Worm (Caenorhabditis elegans) whole organism, L4 larva: ENCODE measurements around the gene F16H6.7.
A peak's percentile ranks its signal among the peaks of the same experiment; 100 is the strongest.

Source experiments
- F10B5.3 ChIP-seq: sonication (generic microtip); optimal IDR thresholded peaks from 2 replicates; lab custom pipeline; 2016; ENCODE audit warnings: mild to moderate bottlenecking, missing genetic modification characterization, missing compliant biosample characterization
- F26F4.8 ChIP-seq: fragments of 200-800 bp; sonication (Bioruptor generic); conservative IDR thresholded peaks from 2 replicates; pipeline ENCODE4 v1.3.6; 2022; ENCODE audit warnings: missing genetic modification characterization, missing compliant biosample characterization
- R02D3.7 ChIP-seq: fragments of 150-350 bp; sonication (generic microtip); optimal IDR thresholded peaks from 3 replicates; lab custom pipeline; 2014; ENCODE audit warnings: missing biosample characterization, missing genetic modification characterization
- T20F7.1 ChIP-seq: fragments of 200-800 bp; sonication (Bioruptor generic); optimal IDR thresholded peaks from 2 replicates; lab custom pipeline; 2018; ENCODE audit warnings: mild to moderate bottlenecking, missing genetic modification characterization, missing compliant biosample characterization
- T26A8.4 ChIP-seq: fragments of 200-800 bp; sonication (Bioruptor generic); IDR thresholded peaks from 2 replicates; pipeline ENCODE4 v1.3.6; 2022; ENCODE audit warnings: missing genetic modification characterization, missing compliant biosample characterization
- Y5F2A.4 ChIP-seq: fragments of 200-800 bp; sonication (Bioruptor generic); optimal IDR thresholded peaks from 2 replicates; lab custom pipeline; 2018; ENCODE audit warnings: mild to moderate bottlenecking, missing genetic modification characterization, missing compliant biosample characterization
- aha-1 ChIP-seq: fragments of 150-350 bp; peaks from one replicate; lab custom pipeline; 2014; ENCODE audit warnings: missing biosample characterization, missing genetic modification characterization
- ama-1 ChIP-seq: fragments of 150-350 bp; optimal IDR thresholded peaks from 2 replicates; lab custom pipeline; 2014; ENCODE audit warnings: inconsistent platforms, mixed read lengths
- arid-1 ChIP-seq: fragments of 200-800 bp; sonication (Bioruptor generic); conservative IDR thresholded peaks from 2 replicates; pipeline ENCODE4 v1.3.6; 2022; ENCODE audit warnings: missing genetic modification reagents, missing genetic modification characterization, missing compliant biosample characterization
- daf-16 ChIP-seq, 3 experiments: sonication (generic microtip); optimal IDR thresholded peaks; 2 replicates each; lab custom pipeline; 2016 to 2017; ENCODE audit warnings: missing genetic modification characterization in 3 of 3, missing genetic modification reagents in 3 of 3, mild to moderate bottlenecking in 2 of 3, missing compliant biosample characterization in 2 of 3, missing biosample characterization in 1 of 3, moderate library complexity in 1 of 3
- dmd-8 ChIP-seq: fragments of 200-800 bp; sonication (Bioruptor generic); IDR thresholded peaks from 2 replicates; pipeline ENCODE4 v1.3.6; 2022; ENCODE audit warnings: missing genetic modification characterization, missing compliant biosample characterization
- dmd-9 ChIP-seq: fragments of 200-800 bp; sonication (Bioruptor generic); IDR thresholded peaks from 2 replicates; pipeline ENCODE4 v1.3.6; 2022; ENCODE audit warnings: missing genetic modification reagents, missing genetic modification characterization, missing compliant biosample characterization
- egl-27 ChIP-seq: sonication (generic microtip); optimal IDR thresholded peaks from 3 replicates; lab custom pipeline; 2017; ENCODE audit warnings: missing biosample characterization, missing genetic modification reagents, missing genetic modification characterization
- egl-43 ChIP-seq: fragments of 200-800 bp; sonication (Bioruptor generic); IDR thresholded peaks from 2 replicates; pipeline ENCODE4 v1.3.6; 2022; ENCODE audit warnings: missing genetic modification reagents, missing genetic modification characterization, missing compliant biosample characterization
- hif-1 ChIP-seq, 2 experiments: sonication (generic microtip); optimal IDR thresholded peaks; 2 replicates each; lab custom pipeline; 2016 to 2017; ENCODE audit warnings: missing compliant biosample characterization in 2 of 2, missing genetic modification characterization in 2 of 2, missing genetic modification reagents in 2 of 2, missing genotype in 2 of 2, mild to moderate bottlenecking in 1 of 2
- lin-1 ChIP-seq: fragments of 200-800 bp; sonication (Bioruptor generic); IDR thresholded peaks from 2 replicates; pipeline ENCODE4 v1.3.6; 2022; ENCODE audit warnings: missing genetic modification reagents, missing genetic modification characterization, missing compliant biosample characterization
- lin-13 ChIP-seq: fragments of 150-350 bp; optimal IDR thresholded peaks from 2 replicates; lab custom pipeline; 2014; ENCODE audit warnings: missing biosample characterization, missing genetic modification reagents, missing genetic modification characterization
- mep-1 ChIP-seq: fragments of 150-350 bp; sonication (generic microtip); optimal IDR thresholded peaks from 3 replicates; lab custom pipeline; 2014; ENCODE audit warnings: missing biosample characterization, missing genetic modification characterization
- mxl-3 ChIP-seq: fragments of 200-800 bp; sonication (Bioruptor generic); optimal IDR thresholded peaks from 2 replicates; lab custom pipeline; 2018; ENCODE audit warnings: mild to moderate bottlenecking, missing genetic modification characterization, missing compliant biosample characterization
- nhr-10 ChIP-seq: fragments of 150-350 bp; optimal IDR thresholded peaks from 2 replicates; lab custom pipeline; 2014; ENCODE audit warnings: missing biosample characterization, missing genetic modification characterization
- nhr-11 ChIP-seq: fragments of 150-350 bp; optimal IDR thresholded peaks from 2 replicates; lab custom pipeline; 2014; ENCODE audit warnings: missing biosample characterization, missing genetic modification characterization
- nhr-111 ChIP-seq: fragments of 200-800 bp; sonication (Bioruptor generic); optimal IDR thresholded peaks from 2 replicates; lab custom pipeline; 2018; ENCODE audit warnings: mild to moderate bottlenecking, missing genetic modification characterization, missing compliant biosample characterization
- nhr-237 ChIP-seq: sonication (generic microtip); optimal IDR thresholded peaks from 2 replicates; lab custom pipeline; 2017; ENCODE audit warnings: missing biosample characterization, missing genetic modification characterization
- nhr-28 ChIP-seq: fragments of 150-350 bp; optimal IDR thresholded peaks from 2 replicates; lab custom pipeline; 2014; ENCODE audit warnings: missing biosample characterization, missing genetic modification characterization
- nhr-42 ChIP-seq: fragments of 200-800 bp; sonication (Bioruptor generic); IDR thresholded peaks from 2 replicates; pipeline ENCODE4 v1.3.6; 2022; ENCODE audit warnings: missing genetic modification characterization, missing compliant biosample characterization
- pha-4 ChIP-seq, 2 experiments: fragments of 150-350 bp in 1 of 2; fragments of 200-800 bp in 1 of 2; sonication (Bioruptor generic) in 1 of 2; IDR thresholded peaks in 1 of 2; optimal IDR thresholded peaks in 1 of 2; 2 replicates each; pipeline versions ENCODE4 v1.3.6 to Lab custom; 2014 to 2022; ENCODE audit warnings: missing genetic modification characterization in 2 of 2, missing genetic modification reagents in 2 of 2, missing biosample characterization in 1 of 2, missing compliant biosample characterization in 1 of 2
- pqm-1 ChIP-seq: sonication (generic microtip); optimal IDR thresholded peaks from 2 replicates; lab custom pipeline; 2017; ENCODE audit warnings: missing biosample characterization, missing genetic modification characterization
- snpc-1.2 ChIP-seq: fragments of 200-800 bp; sonication (Bioruptor generic); IDR thresholded peaks from 2 replicates; pipeline ENCODE4 v1.3.6; 2022; ENCODE audit warnings: missing genetic modification reagents, missing genetic modification characterization, missing compliant biosample characterization
- spr-3 ChIP-seq: fragments of 200-800 bp; sonication (Bioruptor generic); optimal IDR thresholded peaks from 2 replicates; lab custom pipeline; 2018; ENCODE audit warnings: mild to moderate bottlenecking, missing genetic modification characterization, missing compliant biosample characterization
- tag-97 ChIP-seq: fragments of 200-800 bp; sonication (Bioruptor generic); IDR thresholded peaks from 2 replicates; pipeline ENCODE4 v1.3.6; 2022; ENCODE audit warnings: missing genetic modification characterization, missing compliant biosample characterization
- unc-62 ChIP-seq, 3 experiments: fragments of 150-350 bp in 1 of 3; sonication (generic microtip); optimal IDR thresholded peaks in 2 of 3; peaks in 1 of 3; 1 replicate in 1 of 3; 2 replicates in 2 of 3; lab custom pipeline; 2014 to 2017; ENCODE audit warnings: missing biosample characterization in 3 of 3, missing genetic modification characterization in 3 of 3, missing genetic modification reagents in 3 of 3, missing genotype in 1 of 3
- zag-1 ChIP-seq: fragments of 150-350 bp; optimal IDR thresholded peaks from 2 replicates; lab custom pipeline; 2014; ENCODE audit warnings: missing biosample characterization, missing genetic modification characterization
- zfp-3 ChIP-seq: fragments of 200-800 bp; sonication (Bioruptor generic); conservative IDR thresholded peaks from 2 replicates; pipeline ENCODE4 v1.3.6; 2022; ENCODE audit warnings: missing genetic modification reagents, missing genetic modification characterization, missing compliant biosample characterization
- zip-2 ChIP-seq: fragments of 150-350 bp; optimal IDR thresholded peaks from 2 replicates; lab custom pipeline; 2014; ENCODE audit warnings: missing biosample characterization, missing genetic modification characterization

Gene F16H6.7

DNA sequence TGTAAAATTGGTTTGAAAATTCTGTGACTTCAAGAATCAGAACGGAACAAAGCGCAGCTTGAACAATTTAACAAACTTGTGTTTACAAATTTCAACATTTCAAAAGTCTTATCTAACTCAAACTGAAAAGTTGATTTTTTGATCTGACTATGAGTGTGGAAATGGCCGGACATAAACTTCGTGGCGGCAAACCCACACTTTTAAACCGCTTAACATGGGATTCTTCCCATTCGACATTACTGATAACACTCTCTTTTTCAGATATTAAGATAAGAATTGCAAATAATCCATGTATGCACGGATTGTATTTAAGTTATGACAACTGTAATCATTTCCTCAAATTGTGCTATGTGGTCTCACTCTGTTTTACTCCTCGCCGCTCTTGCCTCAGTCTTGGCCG is 17.8 kb downstream of the F16H6.7 start, which contains the start of gene clec-42:
clec-42 (plus strand) TSS at position 285 of the 400 bp plus-strand sequence.
- TF ChIP-seq pqm-1 (tag; lab: Kevin White, UChicago) = peak; percentile 35
- peak; percentile 38 for TF ChIP-seq nhr-28 (tag; lab: Kevin White, UChicago)
- no peak for TF ChIP-seq pha-4 (GFP tag; IDR thresholded peaks at IDR 0.05; lab: Robert Waterston, UW)
- no peak for TF ChIP-seq pha-4 (tag; optimal IDR thresholded peaks at IDR 0.05; lab: Kevin White, UChicago)
- TF ChIP-seq, all 104 proteins: peak for 2

DNA sequence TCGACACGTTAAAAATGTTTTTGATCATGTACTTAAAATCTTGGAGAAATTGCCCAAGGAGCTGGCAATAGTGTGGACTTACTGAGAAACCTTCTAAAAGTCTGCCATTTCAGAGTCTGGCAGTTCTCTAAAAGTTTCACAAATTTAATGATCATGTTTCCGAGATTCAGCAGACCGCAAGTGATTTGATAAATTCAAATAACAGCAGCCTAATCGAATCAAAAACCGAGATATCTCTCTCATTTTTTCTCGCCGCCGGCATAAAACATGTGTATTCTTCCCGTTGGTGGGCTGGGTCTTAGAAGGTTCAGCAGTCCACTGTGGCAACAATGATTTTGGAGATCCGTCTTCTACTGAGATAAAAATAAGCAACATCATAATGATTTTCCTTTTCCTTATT is 19.8 kb downstream of the F16H6.7 start, which contains the start of gene clec-246:
clec-246 (plus strand) TSS at position 301 of the 400 bp plus-strand sequence.
- TF ChIP-seq arid-1 (GFP tag; lab: Robert Waterston, UW) (no peak), F10B5.3 (tag; lab: Kevin White, UChicago) (no peak), lin-1 (GFP tag; lab: Robert Waterston, UW) (no peak), mep-1 (no peak), egl-43 (GFP tag; lab: Robert Waterston, UW) (no peak), spr-3 (no peak), dmd-8 (GFP tag; lab: Robert Waterston, UW) (no peak), T26A8.4 (GFP tag; lab: Robert Waterston, UW) (no peak), ama-1 (no peak), snpc-1.2 (GFP tag; lab: Robert Waterston, UW) (no peak), F26F4.8 (GFP tag; lab: Robert Waterston, UW) (no peak), nhr-10 (tag; lab: Kevin White, UChicago) (no peak), lin-13 (no peak), zag-1 (no peak)

DNA sequence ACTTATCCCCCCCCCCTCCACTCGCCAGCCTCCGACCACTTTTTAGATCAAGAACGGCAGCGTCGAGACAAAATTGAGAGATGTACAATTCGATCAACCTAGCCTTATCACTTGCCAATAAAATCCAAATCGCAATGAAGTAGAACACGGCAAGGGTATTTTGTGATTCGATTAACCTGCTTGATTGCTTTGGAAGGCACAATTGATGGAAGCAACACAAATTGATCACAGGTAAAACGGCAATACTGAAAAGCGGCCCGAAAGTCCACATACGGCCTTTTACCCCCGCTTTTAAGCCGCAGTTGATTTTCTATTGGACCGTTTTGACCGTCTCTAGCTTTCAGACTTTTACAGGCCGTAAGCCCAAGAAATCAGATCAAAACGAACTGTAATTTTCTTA is 20.6 kb downstream of the F16H6.7 start, which contains the start of gene clec-245:
clec-245 (minus strand) TSS at position 101 of the 400 bp plus-strand sequence.
- no peak for TF ChIP-seq nhr-11 (tag; lab: Kevin White, UChicago)
- TF ChIP-seq nhr-237 (tag; lab: Kevin White, UChicago) = no peak
- TF ChIP-seq aha-1 = peak; percentile 84
- no peak for TF ChIP-seq tag-97 (GFP tag; lab: Robert Waterston, UW)
- TF ChIP-seq T20F7.1 (GFP tag; lab: Kevin White, UChicago) = no peak
- TF ChIP-seq snpc-1.2 (GFP tag; lab: Robert Waterston, UW) = no peak
- no peak for TF ChIP-seq unc-62 (GFP tag; optimal IDR thresholded peaks at IDR 0.05 in 1 of 2; lab: Kevin White, UChicago)
- TF ChIP-seq unc-62 (tag; optimal IDR thresholded peaks at IDR 0.05; lab: Kevin White, UChicago) = no peak
- TF ChIP-seq egl-27 (tag; lab: Kevin White, UChicago) = no peak

DNA sequence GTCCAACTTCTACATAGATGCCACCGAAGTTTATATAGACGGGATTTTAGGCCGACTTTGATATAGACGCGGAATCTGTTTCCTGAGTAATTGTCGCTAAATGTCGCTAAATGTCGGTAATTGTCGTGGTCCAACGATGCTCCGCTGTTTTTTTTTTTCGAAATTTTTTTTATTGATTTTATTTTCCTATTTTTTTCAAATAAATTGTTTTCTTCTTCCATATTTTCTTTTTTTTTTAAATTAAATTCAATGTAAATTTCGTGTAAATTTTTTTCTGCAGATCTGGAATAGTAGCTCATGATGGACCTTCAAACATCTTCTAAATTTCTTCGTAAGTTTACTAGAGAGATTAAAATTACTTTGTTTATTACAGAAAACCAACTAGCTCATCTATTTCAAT is 24.1 kb downstream of the F16H6.7 start, which contains the start of gene C31G12.3:
C31G12.3 (plus strand) TSS at position 301 of the 400 bp plus-strand sequence.
- TF ChIP-seq daf-16 (GFP tag; optimal IDR thresholded peaks at IDR 0.05; lab: Kevin White, UChicago) (no peak), daf-16 (tag; optimal IDR thresholded peaks at IDR 0.05; lab: Kevin White, UChicago) (no peak), spr-3 (no peak), lin-13 (no peak), mxl-3 (GFP tag; lab: Kevin White, UChicago) (no peak), R02D3.7 (tag; lab: Kevin White, UChicago) (no peak), hif-1 (tag; optimal IDR thresholded peaks at IDR 0.05; lab: Kevin White, UChicago) (no peak), nhr-42 (GFP tag; lab: Robert Waterston, UW) (no peak), dmd-9 (GFP tag; lab: Robert Waterston, UW) (no peak), pqm-1 (tag; lab: Kevin White, UChicago) (no peak), zfp-3 (GFP tag; lab: Robert Waterston, UW) (no peak), nhr-237 (tag; lab: Kevin White, UChicago) (no peak), zip-2 (tag; lab: Kevin White, UChicago) (no peak), nhr-111 (GFP tag; lab: Kevin White, UChicago) (no peak), Y5F2A.4 (no peak)
- TF ChIP-seq, all 104 proteins: peak for 0
